Worm (Caenorhabditis elegans) whole organism, L1 larva: Measurements from ENCODE around the gene T03F6.4.

Experiments
- C04F5.9 ChIP-seq: sonication (generic microtip); optimal IDR thresholded peaks from 2 replicates; lab custom pipeline; 2016; ENCODE audit warnings: missing genetic modification characterization, missing compliant biosample characterization
- ceh-8 ChIP-seq: fragments of 200-800 bp; sonication (Bioruptor generic); optimal IDR thresholded peaks from 2 replicates; lab custom pipeline; 2018; ENCODE audit warnings: mild to moderate bottlenecking, missing genetic modification characterization, moderate library complexity, missing compliant biosample characterization
- fos-1 ChIP-seq: fragments of 150-350 bp; optimal IDR thresholded peaks from 2 replicates; lab custom pipeline; 2014; ENCODE audit warnings: missing biosample characterization, missing genetic modification characterization
- lin-13 ChIP-seq: fragments of 150-350 bp; optimal IDR thresholded peaks from 2 replicates; lab custom pipeline; 2014; ENCODE audit warnings: missing biosample characterization, missing genetic modification reagents, missing genetic modification characterization
- lin-39 ChIP-seq: fragments of 150-350 bp; optimal IDR thresholded peaks from 2 replicates; lab custom pipeline; 2014; ENCODE audit warnings: missing biosample characterization, missing genetic modification reagents, missing genetic modification characterization
- mep-1 ChIP-seq: fragments of 150-350 bp; optimal IDR thresholded peaks from 2 replicates; lab custom pipeline; 2014; ENCODE audit warnings: missing biosample characterization, missing genetic modification characterization
- nhr-12 ChIP-seq: sonication (generic microtip); optimal IDR thresholded peaks from 2 replicates; lab custom pipeline; 2017; ENCODE audit warnings: missing biosample characterization, missing genetic modification characterization
- nhr-28 ChIP-seq: fragments of 150-350 bp; optimal IDR thresholded peaks from 2 replicates; lab custom pipeline; 2014; ENCODE audit warnings: missing biosample characterization, missing genetic modification characterization
- pqm-1 ChIP-seq: sonication (generic microtip); optimal IDR thresholded peaks from 3 replicates; lab custom pipeline; 2017; ENCODE audit warnings: missing biosample characterization, missing genetic modification characterization
- tbx-2 ChIP-seq: sonication (generic microtip); optimal IDR thresholded peaks from 2 replicates; lab custom pipeline; 2016; ENCODE audit warnings: missing genetic modification characterization, missing compliant biosample characterization
- tlp-1 ChIP-seq: fragments of 150-350 bp; optimal IDR thresholded peaks from 2 replicates; lab custom pipeline; 2014; ENCODE audit warnings: missing biosample characterization, missing genetic modification characterization
- unc-130 ChIP-seq: fragments of 150-350 bp; optimal IDR thresholded peaks from 2 replicates; lab custom pipeline; 2017; ENCODE audit warnings: missing biosample characterization, missing genetic modification characterization, inconsistent platforms
- unc-86 ChIP-seq: sonication (generic microtip); optimal IDR thresholded peaks from 2 replicates; lab custom pipeline; 2016; ENCODE audit warnings: missing genetic modification characterization, missing compliant biosample characterization
- zag-1 ChIP-seq: fragments of 150-350 bp; optimal IDR thresholded peaks from 2 replicates; lab custom pipeline; 2014; ENCODE audit warnings: missing biosample characterization, missing genetic modification characterization

ce11 chrIII:13344538-13345136, 41.3 kb upstream of the T03F6.4 start, which contains the start of gene acaa-2:
- TF ChIP-seq nhr-28 (tag; lab: Kevin White, UChicago) (no peak), lin-39 (tag; lab: Kevin White, UChicago) (no peak), ceh-8 (GFP tag; lab: Kevin White, UChicago) (no peak), mep-1 (tag; lab: Kevin White, UChicago) (no peak), tlp-1 (tag; lab: Kevin White, UChicago) (no peak), lin-13 (GFP tag; lab: Kevin White, UChicago) (no peak), zag-1 (no peak), C04F5.9 (no peak), nhr-12 (tag; lab: Kevin White, UChicago) (no peak), pqm-1 (no peak), unc-86 (no peak), unc-130 (tag; lab: Kevin White, UChicago) (no peak), tbx-2 (tag; lab: Kevin White, UChicago) (no peak), fos-1 (tag; lab: Kevin White, UChicago) (no peak)
